Worm (Caenorhabditis elegans): ENCODE measurements around the gene ragc-1.

DNA sequence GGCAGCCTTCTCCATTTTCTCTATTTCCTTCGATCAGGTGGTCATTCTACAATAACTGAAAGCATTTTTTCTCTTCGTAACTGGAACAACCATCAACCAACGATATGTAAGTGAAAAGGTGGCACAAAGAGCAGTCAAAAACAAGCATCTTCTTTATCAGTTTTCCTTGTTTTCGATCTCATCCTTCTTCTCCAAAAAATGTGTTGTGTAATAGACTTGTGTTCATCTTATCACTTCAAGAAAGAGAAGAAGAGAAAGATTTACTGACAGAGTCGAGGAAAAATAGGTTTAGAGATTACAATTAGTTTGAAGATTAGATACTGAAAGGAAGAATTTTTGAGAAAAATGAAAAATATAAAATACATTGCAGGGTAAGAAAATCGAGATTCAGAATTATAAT is 40.6 kb upstream of the ragc-1 start:
- TF ChIP-seq dox-1 (GFP tag; IDR thresholded peaks at IDR 0.05), result no peak
- no peak for TF ChIP-seq ceh-79 (tag; optimal IDR thresholded peaks at IDR 0.05)
- no peak for TF ChIP-seq tbx-9 (tag; optimal IDR thresholded peaks at IDR 0.05; ENCODE audit: borderline replicate concordance)
- TF ChIP-seq let-526 (GFP tag; IDR thresholded peaks at IDR 0.05), result no peak
- no peak for TF ChIP-seq ama-1 (optimal IDR thresholded peaks at IDR 0.05)
- TF ChIP-seq ama-1 (GFP tag; optimal IDR thresholded peaks at IDR 0.05), result no peak
- TF ChIP-seq snpc-4 (GFP tag; optimal IDR thresholded peaks at IDR 0.05), result no peak
- TF ChIP-seq snpc-4 (tag; optimal IDR thresholded peaks at IDR 0.05), result no peak
- no peak for TF ChIP-seq repo-1 (tag; optimal IDR thresholded peaks at IDR 0.05)
- no peak for TF ChIP-seq snpc-1.1 (tag; optimal IDR thresholded peaks at IDR 0.05; ENCODE audit: insufficient read depth)
- no peak for TF ChIP-seq attf-3 (GFP tag; conservative IDR thresholded peaks at IDR 0.05)
